Fruit fly (Drosophila melanogaster) whole organism, embryonic: ENCODE measurements around the gene Gk1.

ENCODE experiments used
- CG30403 ChIP-seq: fragments of 200-800 bp; sonication (Bioruptor generic); optimal IDR thresholded peaks from 3 replicates; lab custom pipeline; 2016; ENCODE audit warnings: missing biosample characterization, missing genetic modification characterization
- Deaf1 ChIP-seq: fragments of 200-800 bp; optimal IDR thresholded peaks from 3 replicates; lab custom pipeline; 2019; ENCODE audit warnings: missing biosample characterization, mild to moderate bottlenecking, missing genetic modification characterization, moderate library complexity
- PHDP ChIP-seq: fragments of 200-800 bp; sonication (Bioruptor generic); optimal IDR thresholded peaks from 3 replicates; lab custom pipeline; 2018; ENCODE audit warnings: missing biosample characterization, mild to moderate bottlenecking, missing genetic modification characterization, moderate library complexity
- Scr ChIP-seq: fragments of 200-800 bp; sonication (Bioruptor generic); IDR thresholded peaks from 2 replicates; pipeline ENCODE4 v1.3.6; 2022; ENCODE audit warnings: missing biosample characterization, missing genetic modification characterization; ENCODE audit not compliant: partially characterized antibody
- Trl ChIP-seq, 3 experiments: fragments of >200 bp in 2 of 3; fragments of 200-800 bp in 1 of 3; sonication (Bioruptor generic) in 1 of 3; optimal IDR thresholded peaks; 2 replicates in 1 of 3; 3 replicates in 2 of 3; lab custom pipeline; 2016 to 2017; ENCODE audit warnings: missing biosample characterization in 1 of 3, missing genetic modification characterization in 1 of 3
- ewg ChIP-seq: fragments of 200-800 bp; sonication (Bioruptor generic); optimal IDR thresholded peaks from 3 replicates; lab custom pipeline; 2017; ENCODE audit warnings: mild to moderate bottlenecking, missing biosample characterization, missing genetic modification reagents, missing genetic modification characterization
- sr ChIP-seq: fragments of 200-800 bp; sonication (Bioruptor generic); IDR thresholded peaks from 3 replicates; pipeline ENCODE4 v1.3.6; 2022; ENCODE audit warnings: missing biosample characterization, missing genetic modification characterization

Gk1 gene

dm6 chr3L:152489-152888, 53.2 kb downstream of the Gk1 start, which contains the start of the genes Dic61B and p130CAS:
TSS of gene Dic61B (minus strand) at chr3L:152589.
TSS of gene p130CAS (plus strand) at chr3L:152884.
- TF ChIP-seq CG30403 (GFP tag; lab: Kevin White, UChicago) (no peak), PHDP (tag; lab: Kevin White, UChicago) (no peak), ewg (GFP tag; lab: Kevin White, UChicago) (peak; percentile 67), Scr (GFP tag; lab: Robert Waterston, UW) (no peak), Trl (optimal IDR thresholded peaks at IDR 0.05; lab: Kevin White, UChicago) (peak; percentile 14 to 19), Trl (GFP tag; optimal IDR thresholded peaks at IDR 0.05; lab: Kevin White, UChicago) (no peak), sr (GFP tag; lab: Robert Waterston, UW) (no peak), Deaf1 (tag; lab: Kevin White, UChicago) (peak; percentile 45)
